Worm (Caenorhabditis elegans) whole organism, L2 larva: Measurements from ENCODE around the gene pqn-53.
"Not testable (repeated sequence)": the region's sequence is repeated elsewhere in the genome, so short reads cannot be mapped to it uniquely, and the experiment has no call there.

Experiments used
- ZK546.5 ChIP-seq: sonication (generic microtip); optimal IDR thresholded peaks from 2 replicates; lab custom pipeline; 2017; ENCODE audit warnings: missing biosample characterization, missing genetic modification characterization
- aly-2 ChIP-seq: fragments of 150-350 bp; optimal IDR thresholded peaks from 2 replicates; lab custom pipeline; 2014; ENCODE audit warnings: missing biosample characterization, missing genetic modification characterization
- fos-1 ChIP-seq: fragments of 150-350 bp; optimal IDR thresholded peaks from 2 replicates; lab custom pipeline; 2014; ENCODE audit warnings: missing biosample characterization, missing genetic modification characterization
- skn-1 ChIP-seq: sonication (generic microtip); optimal IDR thresholded peaks from 2 replicates; lab custom pipeline; 2017; ENCODE audit warnings: missing biosample characterization, missing genetic modification characterization
- sma-9 ChIP-seq, 2 experiments: fragments of 150-350 bp in 1 of 2; sonication (generic microtip) in 1 of 2; optimal IDR thresholded peaks; 2 replicates each; lab custom pipeline; 2014 to 2016; ENCODE audit warnings: missing genetic modification characterization in 2 of 2, mild to moderate bottlenecking in 1 of 2, missing biosample characterization in 1 of 2, missing compliant biosample characterization in 1 of 2, missing genetic modification reagents in 1 of 2, moderate library complexity in 1 of 2

The pqn-53 gene

DNA sequence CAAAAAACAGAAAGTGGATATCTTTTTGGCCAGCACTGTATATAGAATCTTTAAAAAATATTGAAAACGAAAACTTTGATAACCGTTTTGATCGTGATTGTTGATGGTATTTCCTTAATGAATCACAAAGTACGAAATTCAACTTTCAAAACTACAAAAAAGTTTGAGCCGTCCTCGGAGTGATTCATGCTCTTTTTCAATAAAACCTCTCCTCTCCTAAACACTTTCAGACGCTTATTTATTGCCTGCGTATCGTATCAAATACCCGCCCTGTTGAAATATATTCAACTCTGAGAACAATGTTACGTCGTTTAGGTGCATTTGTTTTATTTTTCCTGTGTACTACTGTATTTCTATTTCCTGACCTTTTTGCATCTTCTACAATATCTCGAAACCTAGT, 44.3 kb downstream of the pqn-53 start:
- TF ChIP-seq sma-9 (GFP tag; optimal IDR thresholded peaks at IDR 0.05; lab: Kevin White, UChicago), result no peak
- TF ChIP-seq sma-9 (tag; optimal IDR thresholded peaks at IDR 0.05; lab: Kevin White, UChicago), result no peak
- TF ChIP-seq fos-1, result peak; percentile 58

DNA sequence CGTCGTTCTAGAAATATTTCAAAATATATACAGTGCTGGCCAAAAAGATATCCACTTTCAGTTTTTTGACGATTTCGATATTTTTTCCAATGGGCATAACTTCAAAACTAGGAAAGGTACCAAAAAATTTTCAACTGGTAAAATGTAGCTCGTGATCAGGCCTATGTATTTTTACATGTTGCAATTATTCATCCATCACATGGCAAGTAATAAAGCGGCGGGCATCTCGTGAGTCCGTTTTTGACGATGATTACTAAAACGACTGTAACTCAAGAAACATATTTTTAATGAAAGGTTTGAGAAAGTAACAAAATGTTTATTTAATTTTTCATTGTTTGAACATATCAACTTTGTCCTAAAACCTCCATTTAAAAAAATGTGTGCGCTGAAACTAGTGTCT, 45.2 kb downstream of the pqn-53 start, which contains the start of gene F10C2.3:
TSS of gene F10C2.3 (plus strand) at position 301 of the 400 bp plus-strand sequence.
- not testable (repeated sequence) for TF ChIP-seq aly-2; skn-1 (tag; lab: Kevin White, UChicago); ZK546.5
- TF ChIP-seq, all 48 proteins: peak for 0; not testable (repeated sequence) for 48
